Fruit fly (Drosophila melanogaster) whole organism, pupa: ENCODE data around the gene Dredd.
"Not testable (repeated sequence)": the region's sequence is repeated elsewhere in the genome, so short reads cannot be mapped to it uniquely, and the experiment has no call there.

ENCODE experiments used
- CG10348 ChIP-seq: fragments of 200-800 bp; sonication (Bioruptor generic); IDR thresholded peaks from 2 replicates; pipeline ENCODE4 v1.3.6; 2022; ENCODE audit warnings: missing biosample characterization, missing genetic modification characterization
- CG12605 ChIP-seq: fragments of 200-800 bp; sonication (Bioruptor generic); IDR thresholded peaks from 2 replicates; pipeline ENCODE4 v1.3.6; 2022; ENCODE audit warnings: missing biosample characterization, missing genetic modification characterization
- CG13204 ChIP-seq: fragments of 200-800 bp; sonication (Bioruptor generic); optimal IDR thresholded peaks from 2 replicates; lab custom pipeline; 2018; ENCODE audit warnings: missing biosample characterization, mild to moderate bottlenecking, missing genetic modification characterization, moderate library complexity
- CG14655 ChIP-seq: fragments of 200-800 bp; sonication (Bioruptor generic); optimal IDR thresholded peaks from 3 replicates; lab custom pipeline; 2017; ENCODE audit warnings: mild to moderate bottlenecking, missing biosample characterization, missing genetic modification reagents, missing genetic modification characterization
- CG15710 ChIP-seq: fragments of 200-800 bp; sonication (Bioruptor generic); optimal IDR thresholded peaks from 2 replicates; lab custom pipeline; 2018; ENCODE audit warnings: missing biosample characterization, mild to moderate bottlenecking, missing genetic modification characterization, moderate library complexity
- CG17806 ChIP-seq: fragments of 200-800 bp; sonication (Bioruptor generic); optimal IDR thresholded peaks from 2 replicates; lab custom pipeline; 2018; ENCODE audit warnings: missing biosample characterization, mild to moderate bottlenecking, missing genetic modification characterization, moderate library complexity
- CG32121 ChIP-seq: fragments of 200-800 bp; sonication (Bioruptor generic); IDR thresholded peaks from 2 replicates; pipeline ENCODE4 v1.3.6; 2022; ENCODE audit warnings: missing biosample characterization, missing genetic modification characterization
- CG34367 ChIP-seq: fragments of 200-800 bp; sonication (Bioruptor generic); optimal IDR thresholded peaks from 2 replicates; lab custom pipeline; 2018; ENCODE audit warnings: missing biosample characterization, mild to moderate bottlenecking, missing genetic modification characterization
- CG4496 ChIP-seq: fragments of 200-800 bp; sonication (Bioruptor generic); IDR thresholded peaks from 3 replicates; pipeline ENCODE4 v1.3.6; 2022; ENCODE audit warnings: missing biosample characterization, missing genetic modification characterization
- CG8159 ChIP-seq: fragments of 200-800 bp; sonication (Bioruptor generic); optimal IDR thresholded peaks from 3 replicates; lab custom pipeline; 2018; ENCODE audit warnings: missing biosample characterization, mild to moderate bottlenecking, missing genetic modification characterization, moderate library complexity
- CG8301 ChIP-seq: fragments of 200-800 bp; sonication (Bioruptor generic); optimal IDR thresholded peaks from 2 replicates; lab custom pipeline; 2018; ENCODE audit warnings: missing biosample characterization, mild to moderate bottlenecking, missing genetic modification characterization
- CG9948 ChIP-seq: fragments of 200-800 bp; sonication (Bioruptor generic); optimal IDR thresholded peaks from 2 replicates; lab custom pipeline; 2018; ENCODE audit warnings: missing biosample characterization, mild to moderate bottlenecking, missing genetic modification characterization, moderate library complexity
- D1 ChIP-seq: fragments of 200-800 bp; sonication (Bioruptor generic); optimal IDR thresholded peaks from 2 replicates; lab custom pipeline; 2018; ENCODE audit warnings: missing biosample characterization, mild to moderate bottlenecking, missing genetic modification characterization, moderate library complexity
- EcR ChIP-seq: fragments of 200-800 bp; sonication (Bioruptor generic); optimal IDR thresholded peaks from 3 replicates; lab custom pipeline; 2019; ENCODE audit warnings: missing biosample characterization, missing genetic modification characterization, mild to moderate bottlenecking, moderate library complexity, missing genetic modification reagents
- Ets98B ChIP-seq: fragments of 200-800 bp; sonication (Bioruptor generic); IDR thresholded peaks from 2 replicates; pipeline ENCODE4 v1.3.6; 2022; ENCODE audit warnings: missing biosample characterization, missing genetic modification characterization
- Pif1A ChIP-seq: fragments of 200-800 bp; sonication (Bioruptor generic); optimal IDR thresholded peaks from 3 replicates; lab custom pipeline; 2016; ENCODE audit warnings: missing biosample characterization, missing genetic modification characterization
- Pif1B ChIP-seq: fragments of 200-800 bp; sonication (Bioruptor generic); optimal IDR thresholded peaks from 3 replicates; lab custom pipeline; 2016; ENCODE audit warnings: missing biosample characterization, missing genetic modification characterization
- Snoo ChIP-seq: fragments of 200-800 bp; sonication (Bioruptor generic); optimal IDR thresholded peaks from 3 replicates; lab custom pipeline; 2017; ENCODE audit warnings: missing biosample characterization, mild to moderate bottlenecking, missing genetic modification characterization, inconsistent platforms
- fd96Ca ChIP-seq: fragments of 200-800 bp; sonication (Bioruptor generic); IDR thresholded peaks from 3 replicates; pipeline ENCODE4 v1.3.6; 2022; ENCODE audit warnings: missing biosample characterization, missing genetic modification characterization
- gl ChIP-seq: fragments of 200-800 bp; sonication (Bioruptor generic); optimal IDR thresholded peaks from 2 replicates; lab custom pipeline; 2018; ENCODE audit warnings: missing biosample characterization, mild to moderate bottlenecking, missing genetic modification characterization
- rn ChIP-seq: fragments of 200-800 bp; sonication (Bioruptor generic); IDR thresholded peaks from 2 replicates; pipeline ENCODE4 v1.3.6; 2022; ENCODE audit warnings: missing biosample characterization, missing genetic modification characterization

Gene Dredd

dm6 chrX:655492-656379, 20.4 kb upstream of the Dredd start, which contains the start of the genes Hmt4-20 and SkpA:
Hmt4-20 (minus strand) TSS chrX:656033.
SkpA (plus strand) TSS chrX:656114.
- no peak for TF ChIP-seq CG9948
- TF ChIP-seq CG34367 (tag; lab: Kevin White, UChicago) = no peak
- TF ChIP-seq CG10348 (GFP tag; lab: Robert Waterston, UW) = no peak
- TF ChIP-seq Ets98B = no peak
- no peak for TF ChIP-seq CG8159 (tag; lab: Kevin White, UChicago)
- no peak for TF ChIP-seq D1 (tag; lab: Kevin White, UChicago)
- TF ChIP-seq Snoo (tag; lab: Kevin White, UChicago) = no peak
- TF ChIP-seq CG4496 = no peak
- no peak for TF ChIP-seq fd96Ca
- TF ChIP-seq CG13204 (GFP tag; lab: Kevin White, UChicago) = no peak
- TF ChIP-seq rn = no peak
- TF ChIP-seq gl (tag; lab: Kevin White, UChicago) = no peak
- TF ChIP-seq Pif1B = no peak
- TF ChIP-seq CG17806 = no peak
- no peak for TF ChIP-seq CG14655
- no peak for TF ChIP-seq CG8301
- TF ChIP-seq EcR = no peak

DNA sequence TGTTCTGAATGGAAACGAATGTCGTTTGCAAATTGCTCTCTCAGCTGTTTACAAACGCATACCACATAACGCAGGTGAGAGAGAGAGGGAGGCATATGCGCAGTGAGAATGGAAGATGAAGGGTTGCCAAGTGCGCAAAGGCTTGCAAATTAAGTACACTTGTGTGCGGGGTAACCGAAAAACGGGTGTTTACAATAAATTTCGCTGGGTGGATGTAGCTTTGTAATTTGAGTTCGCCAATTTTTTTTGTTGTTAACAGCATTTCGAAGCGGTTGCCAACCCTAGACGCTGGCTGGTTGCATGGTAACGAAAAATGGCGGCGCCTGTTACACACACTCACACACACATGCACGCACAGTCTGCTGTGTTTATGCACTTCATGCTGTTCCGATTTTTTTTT, 19.6 kb upstream of the Dredd start:
- TF ChIP-seq CG32121 (GFP tag; lab: Robert Waterston, UW) (peak; percentile 98), CG10348 (GFP tag; lab: Robert Waterston, UW) (peak; percentile 88), CG12605 (peak; percentile 97), Pif1A (GFP tag; lab: Kevin White, UChicago) (peak; percentile 95), CG17806 (peak; percentile 91), Pif1B (peak; percentile 94), CG14655 (no peak), Ets98B (peak; percentile 99), CG34367 (tag; lab: Kevin White, UChicago) (peak; percentile 94), D1 (tag; lab: Kevin White, UChicago) (no peak), rn (peak; percentile 91), CG8159 (tag; lab: Kevin White, UChicago) (peak; percentile 90), CG8301 (peak; percentile 93), EcR (no peak), gl (tag; lab: Kevin White, UChicago) (peak; percentile 89), CG9948 (peak; percentile 87), CG4496 (peak; percentile 99), Snoo (tag; lab: Kevin White, UChicago) (peak; percentile 95), CG13204 (GFP tag; lab: Kevin White, UChicago) (no peak), CG15710 (tag; lab: Kevin White, UChicago) (peak; percentile 94), fd96Ca (peak; percentile 99)

DNA sequence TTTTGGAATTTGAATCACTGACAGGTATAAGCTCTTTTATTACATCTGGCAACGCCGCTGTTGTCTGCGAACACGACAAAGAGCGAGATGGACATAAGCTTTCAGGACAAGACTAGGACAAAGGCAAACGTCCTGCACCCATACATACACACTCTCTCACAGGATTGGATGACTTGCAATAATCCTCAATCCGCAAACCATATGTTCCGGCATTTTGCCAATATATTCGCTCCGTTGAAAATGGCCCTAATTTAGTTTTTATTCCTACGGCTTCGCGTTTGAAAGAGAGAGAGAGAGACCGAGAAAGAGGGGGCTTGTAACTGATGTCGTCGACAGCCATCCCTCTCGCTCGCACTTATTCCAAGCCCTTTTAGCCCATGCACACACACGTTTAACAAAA, 18.9 kb upstream of the Dredd start:
- TF ChIP-seq CG15710 (tag; lab: Kevin White, UChicago) = no peak
- peak; percentile 47 for TF ChIP-seq EcR

- peak; percentile 16 for TF ChIP-seq EcR
- no peak for TF ChIP-seq Snoo (tag; lab: Kevin White, UChicago)
- peak; percentile 17; the same call in 1 of the 2 replicates for TF ChIP-seq Ets98B
Observed at dm6 chrX:647056-647627, 11.8 kb upstream of the Dredd start, which contains the start of gene Roc1a. Roc1a (plus strand) TSS chrX:647304.

dm6 chrX:646395-647009, 11.2 kb upstream of the Dredd start:
- TF ChIP-seq EcR (peak; percentile 92), CG9948 (no peak), CG12605 (0 out of 2 replicates have a peak, but pooled peaks have one; percentile 9), CG32121 (GFP tag; lab: Robert Waterston, UW) (no peak), Pif1B (no peak), CG4496 (no peak)

- TF ChIP-seq CG32121 (GFP tag; lab: Robert Waterston, UW); Ets98B; rn: not testable (repeated sequence)
Observed at dm6 chrX:644461-644860, 9.1 kb upstream of the Dredd start, which contains the start of gene CG13367. CG13367 (plus strand) TSS chrX:644761.
